Worm (Caenorhabditis elegans) whole organism, late embryonic: ENCODE data around the gene srx-97.

Source experiments
- C38D4.7 ChIP-seq: fragments of 200-800 bp; sonication (Bioruptor generic); optimal IDR thresholded peaks from 2 replicates; lab custom pipeline; 2018; ENCODE audit warnings: mild to moderate bottlenecking, missing genetic modification characterization, moderate library complexity, missing compliant biosample characterization
- T23F11.4 ChIP-seq: fragments of 200-800 bp; sonication (Bioruptor generic); optimal IDR thresholded peaks from 2 replicates; lab custom pipeline; 2018; ENCODE audit warnings: mild to moderate bottlenecking, missing genetic modification characterization, missing compliant biosample characterization
- ama-1 ChIP-seq: fragments of 150-350 bp; optimal IDR thresholded peaks from 2 replicates; lab custom pipeline; 2014
- ceh-48 ChIP-seq: sonication (generic microtip); optimal IDR thresholded peaks from 2 replicates; lab custom pipeline; 2016; ENCODE audit warnings: missing genetic modification characterization, inconsistent platforms, missing compliant biosample characterization
- dmd-4 ChIP-seq: sonication (generic microtip); optimal IDR thresholded peaks from 2 replicates; lab custom pipeline; 2016; ENCODE audit warnings: borderline replicate concordance, missing genetic modification characterization, missing compliant biosample characterization
- elt-2 ChIP-seq: sonication (generic microtip); optimal IDR thresholded peaks from 2 replicates; lab custom pipeline; 2016; ENCODE audit warnings: missing genetic modification reagents, missing genetic modification characterization, missing compliant biosample characterization
- fkh-10 ChIP-seq: fragments of 150-350 bp; optimal IDR thresholded peaks from 2 replicates; lab custom pipeline; 2014; ENCODE audit warnings: missing biosample characterization, missing genetic modification reagents, missing genetic modification characterization
- hlh-30 ChIP-seq: sonication (generic microtip); optimal IDR thresholded peaks from 2 replicates; lab custom pipeline; 2017; ENCODE audit warnings: antibody characterized with exemption, missing genetic modification characterization, missing compliant biosample characterization; ENCODE audit not compliant: insufficient read depth
- pha-4 ChIP-seq: fragments of 150-350 bp; optimal IDR thresholded peaks from 2 replicates; lab custom pipeline; 2018; ENCODE audit warnings: missing biosample characterization, missing genetic modification reagents, missing genetic modification characterization
- unc-3 ChIP-seq, 2 experiments: fragments of 200-800 bp in 1 of 2; sonication (Bioruptor generic) in 1 of 2; sonication (generic microtip) in 1 of 2; conservative IDR thresholded peaks in 1 of 2; optimal IDR thresholded peaks in 1 of 2; 2 replicates each; pipeline versions ENCODE4 v1.3.6 to Lab custom; 2016 to 2022; ENCODE audit warnings: missing compliant biosample characterization in 2 of 2, missing genetic modification characterization in 2 of 2, missing genetic modification reagents in 1 of 2
- unc-42 ChIP-seq: sonication (generic microtip); optimal IDR thresholded peaks from 2 replicates; lab custom pipeline; 2016; ENCODE audit warnings: missing genotype, missing genetic modification characterization, missing compliant biosample characterization

DNA sequence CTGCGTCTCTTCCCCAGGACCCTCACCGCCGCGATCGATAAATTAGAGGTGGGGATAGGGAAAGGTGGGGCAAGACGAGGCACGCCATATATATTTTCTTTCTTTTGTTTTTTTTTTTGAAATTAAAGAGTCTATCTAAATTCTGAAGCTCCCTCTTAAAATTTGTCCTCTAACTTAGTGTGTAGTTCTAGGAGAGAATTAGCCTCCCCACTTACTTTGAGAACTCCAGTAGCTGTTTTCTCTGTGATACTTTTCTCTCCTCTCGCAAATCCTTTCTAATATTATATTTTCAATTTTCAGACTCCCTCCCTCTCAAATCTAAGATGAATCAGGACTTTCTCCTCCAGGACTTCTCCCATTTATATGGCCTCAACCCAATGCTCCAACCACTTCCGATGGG lies 47.2 kb downstream of the srx-97 start, which contains the start of gene M151.7:
- TF ChIP-seq pha-4 (tag; lab: Kevin White, UChicago) (no peak), unc-3 (GFP tag; conservative IDR thresholded peaks at IDR 0.05; lab: Robert Waterston, UW) (no peak), unc-3 (tag; optimal IDR thresholded peaks at IDR 0.05; lab: Kevin White, UChicago) (no peak), ama-1 (lab: Kevin White, UChicago) (no peak), hlh-30 (tag; lab: Kevin White, UChicago) (no peak), C38D4.7 (GFP tag; lab: Kevin White, UChicago) (no peak), unc-42 (tag; lab: Kevin White, UChicago) (no peak), elt-2 (tag; lab: Kevin White, UChicago) (no peak), T23F11.4 (no peak), ceh-48 (no peak), fkh-10 (no peak), dmd-4 (no peak)
